Worm (Caenorhabditis elegans): Measurements from ENCODE around the gene mig-5.

DNA sequence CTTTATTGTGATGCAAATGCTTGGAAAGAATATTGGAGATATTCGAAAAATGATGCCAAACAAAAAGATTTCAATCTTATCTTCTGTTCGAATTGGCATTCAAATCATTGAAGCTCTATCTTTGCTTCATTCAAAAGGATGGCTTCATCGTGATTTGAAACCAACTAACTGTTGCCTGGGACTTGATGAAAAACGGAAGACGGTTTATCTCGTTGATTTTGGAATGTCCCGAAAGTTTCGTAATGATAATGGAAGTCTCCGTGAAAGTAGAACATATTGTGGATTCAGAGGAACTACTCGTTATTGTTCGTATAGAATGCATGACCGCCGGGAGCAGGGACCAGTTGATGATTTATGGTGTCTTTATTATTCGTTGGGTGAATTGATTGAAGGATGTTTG is 10.7 kb downstream of the mig-5 start:
- TF ChIP-seq ham-2 (GFP tag; optimal IDR thresholded peaks at IDR 0.05) = no peak
- TF ChIP-seq nhr-237 (tag; optimal IDR thresholded peaks at IDR 0.05) = no peak

Measured in whole organism, mixed stage, embryonic.